Fruit fly (Drosophila melanogaster): Measurements from ENCODE around the gene CG15429.

DNA sequence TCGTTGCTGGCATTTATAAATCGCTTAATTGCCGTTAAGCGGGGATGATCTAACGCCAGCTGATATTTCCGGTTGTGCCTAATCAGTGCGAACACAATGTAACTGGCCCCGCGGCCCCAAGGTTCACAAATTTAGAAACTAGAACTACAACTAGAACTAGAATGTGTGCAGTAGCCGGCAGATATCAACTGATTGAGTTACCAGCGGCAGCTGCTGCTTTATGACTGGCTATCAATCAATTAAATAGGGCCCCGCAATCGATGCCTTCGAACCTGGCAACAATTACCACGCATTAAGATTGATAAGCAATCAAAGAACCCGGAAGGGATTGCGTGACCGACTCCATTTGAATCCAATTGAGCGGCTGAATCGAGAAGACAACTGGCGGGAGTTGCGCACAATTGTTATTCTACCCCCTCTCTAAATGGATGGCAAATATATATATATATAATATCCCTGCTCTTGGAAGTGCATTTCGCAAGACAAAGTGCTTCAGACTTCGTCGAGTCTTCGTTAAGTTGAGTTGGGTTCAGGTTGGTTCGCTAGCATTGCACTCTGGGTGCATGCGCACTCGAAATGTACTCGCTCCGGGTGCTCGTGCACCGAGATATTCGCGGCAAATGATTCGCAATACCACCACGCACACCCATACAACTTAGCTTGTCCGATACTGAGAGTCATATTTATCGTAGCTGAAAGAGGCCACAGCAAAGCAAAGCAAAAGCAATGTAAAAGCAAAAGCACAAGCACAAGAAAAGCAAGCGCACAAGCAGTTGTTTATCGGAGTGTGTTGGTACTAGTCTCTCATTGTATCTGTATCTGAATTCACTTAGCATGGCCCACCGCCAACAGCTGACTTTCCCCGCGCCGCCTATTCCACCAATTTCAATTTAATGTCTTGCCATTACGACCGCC is 12.7 kb upstream of the CG15429 start:
- no peak for TF ChIP-seq CG8478 (optimal IDR thresholded peaks at IDR 0.05)
- no peak for TF ChIP-seq usp (GFP tag; optimal IDR thresholded peaks at IDR 0.05)
- no peak for TF ChIP-seq Dll (optimal IDR thresholded peaks at IDR 0.05)
- peak; percentile 12 for TF ChIP-seq pan (optimal IDR thresholded peaks at IDR 0.05)
- TF ChIP-seq EcR (GFP tag; optimal IDR thresholded peaks at IDR 0.05), result no peak
- TF ChIP-seq psq (optimal IDR thresholded peaks at IDR 0.05), result no peak
